Fruit fly (Drosophila melanogaster): Measurements from ENCODE around the gene PyK.

The PyK gene

dm6 chr3R:22358810-22359209, 8.5 kb upstream of the PyK start (continued):
- peak; percentile 73 for TF ChIP-seq Lhr (GFP tag; optimal IDR thresholded peaks at IDR 0.05)
- peak; percentile 61; the same call in 1 of the 2 replicates for TF ChIP-seq CG4360 (GFP tag; IDR thresholded peaks at IDR 0.05)
- peak; percentile 40 for TF ChIP-seq Fer1 (GFP tag; optimal IDR thresholded peaks at IDR 0.05)
- peak; percentile 88 for TF ChIP-seq dmrt11E (tag; optimal IDR thresholded peaks at IDR 0.05)
- peak; percentile 70 for TF ChIP-seq bab2 (GFP tag; optimal IDR thresholded peaks at IDR 0.05)
- no peak for TF ChIP-seq CG6654 (GFP tag; optimal IDR thresholded peaks at IDR 0.05)
- peak; percentile 9 for TF ChIP-seq HLH54F (GFP tag; optimal IDR thresholded peaks at IDR 0.05)
- peak; percentile 37; the same call in 1 of the 2 replicates for TF ChIP-seq al (GFP tag; IDR thresholded peaks at IDR 0.05)
- TF ChIP-seq CG31388 (GFP tag; optimal IDR thresholded peaks at IDR 0.05) = peak; percentile 13
- TF ChIP-seq CG8478 (optimal IDR thresholded peaks at IDR 0.05) = no peak
- TF ChIP-seq CG1529 (GFP tag; optimal IDR thresholded peaks at IDR 0.05) = peak; percentile 81
- peak; percentile 38 for TF ChIP-seq CG16815 (GFP tag; optimal IDR thresholded peaks at IDR 0.05)
- no peak for TF ChIP-seq Hand (GFP tag; optimal IDR thresholded peaks at IDR 0.05)
- TF ChIP-seq phol (tag; optimal IDR thresholded peaks at IDR 0.05) = peak; percentile 67
- peak; percentile 65 for TF ChIP-seq az2 (GFP tag; optimal IDR thresholded peaks at IDR 0.05)
- no peak for TF ChIP-seq CG3995 (GFP tag; optimal IDR thresholded peaks at IDR 0.05)
- TF ChIP-seq ci (GFP tag; IDR thresholded peaks at IDR 0.05) = peak; percentile 82
- TF ChIP-seq CG10366 (GFP tag; IDR thresholded peaks at IDR 0.05) = peak; percentile 50
- TF ChIP-seq dm (GFP tag; optimal IDR thresholded peaks at IDR 0.05) = no peak
- TF ChIP-seq pita (GFP tag; optimal IDR thresholded peaks at IDR 0.05) = no peak
- TF ChIP-seq sens-2 (GFP tag; IDR thresholded peaks at IDR 0.05) = no peak
- TF ChIP-seq abd-A (tag; optimal IDR thresholded peaks at IDR 0.05) = no peak
- TF ChIP-seq CG3838 (GFP tag; optimal IDR thresholded peaks at IDR 0.05) = peak; percentile 53
- TF ChIP-seq CG10654 (GFP tag; optimal IDR thresholded peaks at IDR 0.05) = peak; percentile 57
- no peak for TF ChIP-seq da (GFP tag; optimal IDR thresholded peaks at IDR 0.05)
- TF ChIP-seq H2.0 (GFP tag; IDR thresholded peaks at IDR 0.05) = peak; percentile 40; the same call in 1 of the 2 replicates
- TF ChIP-seq Dref (GFP tag; IDR thresholded peaks at IDR 0.05) = no peak
- TF ChIP-seq CG1792 (GFP tag; optimal IDR thresholded peaks at IDR 0.05) = peak; percentile 73
- no peak for TF ChIP-seq Neu2 (GFP tag; optimal IDR thresholded peaks at IDR 0.05; ENCODE audit: borderline replicate concordance)
- no peak for TF ChIP-seq Hey (tag; optimal IDR thresholded peaks at IDR 0.05)
- peak; percentile 56 for TF ChIP-seq ranshi (GFP tag; IDR thresholded peaks at IDR 0.05)
- TF ChIP-seq CG1647 (GFP tag; optimal IDR thresholded peaks at IDR 0.05) = peak; percentile 20
- no peak for TF ChIP-seq fu2 (GFP tag; optimal IDR thresholded peaks at IDR 0.05)
- TF ChIP-seq CG1602 (GFP tag; optimal IDR thresholded peaks at IDR 0.05) = peak; percentile 74
- TF ChIP-seq CG13894 (tag; optimal IDR thresholded peaks at IDR 0.05) = no peak
- peak; percentile 18 for TF ChIP-seq sug (tag; optimal IDR thresholded peaks at IDR 0.05)
- peak; percentile 37 for TF ChIP-seq CG30431 (GFP tag; optimal IDR thresholded peaks at IDR 0.05)
- peak; percentile 36; the same call in 1 of the 2 replicates for TF ChIP-seq CG11085 (GFP tag; IDR thresholded peaks at IDR 0.05)
- TF ChIP-seq B-H2 (GFP tag; optimal IDR thresholded peaks at IDR 0.05) = no peak
- peak; percentile 44 for TF ChIP-seq CG12219 (GFP tag; optimal IDR thresholded peaks at IDR 0.05)
- TF ChIP-seq ham (GFP tag; IDR thresholded peaks at IDR 0.05) = no peak
- TF ChIP-seq Gsc (GFP tag; IDR thresholded peaks at IDR 0.05) = no peak
- no peak for TF ChIP-seq hb (GFP tag; IDR thresholded peaks at IDR 0.05; ENCODE audit: partially characterized antibody)
- peak; percentile 71 for TF ChIP-seq Oli (tag; optimal IDR thresholded peaks at IDR 0.05)
- TF ChIP-seq CG9609 (GFP tag; optimal IDR thresholded peaks at IDR 0.05) = peak; percentile 23
- peak; percentile 58 for TF ChIP-seq CG4328 (GFP tag; optimal IDR thresholded peaks at IDR 0.05)
- peak; percentile 42 for TF ChIP-seq twi (tag; optimal IDR thresholded peaks at IDR 0.05)
- peak; percentile 51 for TF ChIP-seq CG33213 (GFP tag; optimal IDR thresholded peaks at IDR 0.05)
- TF ChIP-seq CG17385 (GFP tag; optimal IDR thresholded peaks at IDR 0.05) = peak; percentile 32
- peak; percentile 62 for TF ChIP-seq Mes4 (GFP tag; optimal IDR thresholded peaks at IDR 0.05)
- no peak for TF ChIP-seq usp (GFP tag; optimal IDR thresholded peaks at IDR 0.05)
- TF ChIP-seq Hr3 (GFP tag; optimal IDR thresholded peaks at IDR 0.05) = peak; percentile 55
- peak; percentile 58 for TF ChIP-seq Ssrp (tag; optimal IDR thresholded peaks at IDR 0.05)

Measured in whole organism, embryonic.